Fruit fly (Drosophila melanogaster): ENCODE measurements around the gene AP-1gamma.

AP-1gamma gene

dm6 chrX:9127264-9128011, 18.9 kb downstream of the AP-1gamma start (continued):
- no peak for TF ChIP-seq CG12155 (GFP tag; optimal IDR thresholded peaks at IDR 0.05)
- peak; percentile 28 for TF ChIP-seq CG2120 (GFP tag; optimal IDR thresholded peaks at IDR 0.05)
- no peak for TF ChIP-seq Dip2 (GFP tag; IDR thresholded peaks at IDR 0.05)
- peak; percentile 23 for TF ChIP-seq unpg (GFP tag; optimal IDR thresholded peaks at IDR 0.05)
- no peak for TF ChIP-seq CG4282 (GFP tag; optimal IDR thresholded peaks at IDR 0.05)
- no peak for TF ChIP-seq rib (GFP tag; IDR thresholded peaks at IDR 0.05)
- TF ChIP-seq pan (optimal IDR thresholded peaks at IDR 0.05) = no peak
- TF ChIP-seq pan (GFP tag; optimal IDR thresholded peaks at IDR 0.05 in 1 of 2, IDR thresholded peaks at IDR 0.05 in 1 of 2) = peak in 1 of 2 experiments; percentile 31
- TF ChIP-seq Scr (GFP tag; IDR thresholded peaks at IDR 0.05; ENCODE audit: partially characterized antibody) = no peak
- no peak for TF ChIP-seq grn (GFP tag; optimal IDR thresholded peaks at IDR 0.05)
- no peak for TF ChIP-seq CG11247 (GFP tag; IDR thresholded peaks at IDR 0.05)
- peak; percentile 45 for TF ChIP-seq CG1603 (tag; optimal IDR thresholded peaks at IDR 0.05)
- TF ChIP-seq kah (GFP tag; optimal IDR thresholded peaks at IDR 0.05) = no peak
- TF ChIP-seq gro (GFP tag; optimal IDR thresholded peaks at IDR 0.05) = no peak
- TF ChIP-seq peb (GFP tag; IDR thresholded peaks at IDR 0.05) = no peak
- TF ChIP-seq Tbp (GFP tag; optimal IDR thresholded peaks at IDR 0.05) = no peak
- TF ChIP-seq CG12219 (GFP tag; optimal IDR thresholded peaks at IDR 0.05) = no peak
- TF ChIP-seq dysf (GFP tag; IDR thresholded peaks at IDR 0.05) = no peak
- no peak for TF ChIP-seq crol (GFP tag; IDR thresholded peaks at IDR 0.05)
- no peak for TF ChIP-seq nau (GFP tag; optimal IDR thresholded peaks at IDR 0.05)
- TF ChIP-seq CG18011 (GFP tag; optimal IDR thresholded peaks at IDR 0.05) = no peak
- no peak for TF ChIP-seq sr (GFP tag; IDR thresholded peaks at IDR 0.05)
- TF ChIP-seq CG1529 (GFP tag; optimal IDR thresholded peaks at IDR 0.05) = no peak
- TF ChIP-seq CG31365 (tag; optimal IDR thresholded peaks at IDR 0.05) = no peak
- peak; percentile 7; the same call in 1 of the 3 replicates for TF ChIP-seq ken (GFP tag; IDR thresholded peaks at IDR 0.05)
- TF ChIP-seq CG6813 (GFP tag; optimal IDR thresholded peaks at IDR 0.05) = no peak
- TF ChIP-seq CG8281 (tag; optimal IDR thresholded peaks at IDR 0.05) = no peak
- no peak for TF ChIP-seq CG2199 (GFP tag; IDR thresholded peaks at IDR 0.05)
- no peak for TF ChIP-seq Fer2 (tag; optimal IDR thresholded peaks at IDR 0.05)
- peak; percentile 19 for TF ChIP-seq CG10979 (tag; optimal IDR thresholded peaks at IDR 0.05)
- TF ChIP-seq chm (GFP tag; IDR thresholded peaks at IDR 0.05) = no peak
- TF ChIP-seq CG10366 (GFP tag; IDR thresholded peaks at IDR 0.05) = no peak
- TF ChIP-seq Neu2 (GFP tag; optimal IDR thresholded peaks at IDR 0.05; ENCODE audit: borderline replicate concordance) = no peak
- peak; percentile 67 for TF ChIP-seq CG15479 (GFP tag; optimal IDR thresholded peaks at IDR 0.05)
- TF ChIP-seq Hsf (GFP tag; optimal IDR thresholded peaks at IDR 0.05) = no peak

DNA sequence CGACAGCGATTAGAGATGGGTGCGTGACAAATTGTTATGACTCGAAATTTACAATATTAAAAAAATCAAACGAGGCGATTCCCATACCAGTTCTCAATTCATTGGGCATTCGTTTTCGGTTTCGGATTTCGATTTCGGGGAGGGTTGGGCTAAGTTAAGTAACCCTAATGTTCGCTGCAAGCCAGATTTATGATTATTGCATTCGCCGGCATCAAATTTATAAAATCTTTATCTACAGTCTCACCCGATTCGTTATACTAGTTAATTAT, 19.5 kb downstream of the AP-1gamma start:
- no peak for TF ChIP-seq Med (GFP tag)
- TF ChIP-seq ci (GFP tag; IDR thresholded peaks at IDR 0.05) = 0 out of 3 replicates have a peak, but pooled peaks have one; percentile 44
- TF ChIP-seq H2.0 (GFP tag; IDR thresholded peaks at IDR 0.05) = no peak
- TF ChIP-seq CG42726 (GFP tag; IDR thresholded peaks at IDR 0.05; ENCODE audit: partially characterized antibody) = no peak
- TF ChIP-seq GATAe (GFP tag; conservative IDR thresholded peaks at IDR 0.05) = no peak
- no peak for TF ChIP-seq B-H1 (GFP tag; IDR thresholded peaks at IDR 0.05)
- TF ChIP-seq BEAF-32 (GFP tag; optimal IDR thresholded peaks at IDR 0.05) = peak; percentile 47
- TF ChIP-seq Lhr (GFP tag; optimal IDR thresholded peaks at IDR 0.05) = no peak
- TF ChIP-seq pros (GFP tag; optimal IDR thresholded peaks at IDR 0.05) = peak; percentile 33
- peak; percentile 54 for TF ChIP-seq abd-A (tag; optimal IDR thresholded peaks at IDR 0.05)
- no peak for TF ChIP-seq Vsx1 (GFP tag; optimal IDR thresholded peaks at IDR 0.05)
- peak; percentile 38; the same call in 2 of the 3 replicates for TF ChIP-seq row (GFP tag; IDR thresholded peaks at IDR 0.05)
- TF ChIP-seq CG9437 (GFP tag; optimal IDR thresholded peaks at IDR 0.05) = no peak
- TF ChIP-seq oc (tag; optimal IDR thresholded peaks at IDR 0.05) = peak; percentile 16
- TF ChIP-seq CG17912 (GFP tag; optimal IDR thresholded peaks at IDR 0.05) = no peak
- TF ChIP-seq CG3281 (GFP tag; optimal IDR thresholded peaks at IDR 0.05) = no peak
- TF ChIP-seq crol (GFP tag; IDR thresholded peaks at IDR 0.05) = no peak
- peak; percentile 47 for TF ChIP-seq Sry-δ (GFP tag; optimal IDR thresholded peaks at IDR 0.05)
